Worm (Caenorhabditis elegans) whole organism, L4 larva: Measurements from ENCODE around the gene T20B12.4.

Source experiments
- D1046.2 ChIP-seq: fragments of 200-800 bp; sonication (Bioruptor generic); IDR thresholded peaks from 2 replicates; pipeline ENCODE4 v1.3.6; 2022; ENCODE audit warnings: missing genetic modification characterization, missing compliant biosample characterization
- F44E2.7 ChIP-seq: fragments of 200-800 bp; sonication (Bioruptor generic); IDR thresholded peaks from 2 replicates; pipeline ENCODE4 v2.1.2; 2022; ENCODE audit warnings: missing genetic modification characterization, missing compliant biosample characterization
- T20F7.1 ChIP-seq: fragments of 200-800 bp; sonication (Bioruptor generic); optimal IDR thresholded peaks from 2 replicates; lab custom pipeline; 2018; ENCODE audit warnings: mild to moderate bottlenecking, missing genetic modification characterization, missing compliant biosample characterization
- T26A8.4 ChIP-seq: fragments of 200-800 bp; sonication (Bioruptor generic); IDR thresholded peaks from 2 replicates; pipeline ENCODE4 v1.3.6; 2022; ENCODE audit warnings: missing genetic modification characterization, missing compliant biosample characterization
- Y48G9A.11 ChIP-seq: fragments of 200-800 bp; sonication (Bioruptor generic); IDR thresholded peaks from 2 replicates; pipeline ENCODE4 v1.3.6; 2022; ENCODE audit warnings: missing genetic modification reagents, missing genetic modification characterization, missing compliant biosample characterization
- ZK337.2 ChIP-seq: fragments of 200-800 bp; sonication (Bioruptor generic); IDR thresholded peaks from 2 replicates; pipeline ENCODE4 v1.3.6; 2022; ENCODE audit warnings: missing genetic modification reagents, missing genetic modification characterization, missing compliant biosample characterization
- ceh-20 ChIP-seq: fragments of 200-800 bp; sonication (Bioruptor generic); IDR thresholded peaks from 2 replicates; pipeline ENCODE4 v1.3.6; 2022; ENCODE audit warnings: missing genetic modification reagents, missing genetic modification characterization, missing compliant biosample characterization
- cey-2 ChIP-seq: sonication (generic microtip); optimal IDR thresholded peaks from 3 replicates; lab custom pipeline; 2017; ENCODE audit warnings: missing genetic modification characterization, mild to moderate bottlenecking, missing compliant biosample characterization, antibody characterized with exemption, borderline replicate concordance; ENCODE audit not compliant: insufficient read depth
- ctbp-1 ChIP-seq: fragments of 200-800 bp; sonication (Bioruptor generic); IDR thresholded peaks from 2 replicates; pipeline ENCODE4 v1.3.6; 2022; ENCODE audit warnings: missing genetic modification reagents, missing genetic modification characterization, missing compliant biosample characterization
- daf-12 ChIP-seq: fragments of 150-350 bp; optimal IDR thresholded peaks from 2 replicates; lab custom pipeline; 2014; ENCODE audit warnings: missing biosample characterization, missing genetic modification reagents, missing genetic modification characterization
- daf-16 ChIP-seq, 3 experiments: sonication (generic microtip); optimal IDR thresholded peaks; 2 replicates each; lab custom pipeline; 2016 to 2017; ENCODE audit warnings: missing genetic modification characterization in 3 of 3, missing genetic modification reagents in 3 of 3, mild to moderate bottlenecking in 2 of 3, missing compliant biosample characterization in 2 of 3, missing biosample characterization in 1 of 3, moderate library complexity in 1 of 3
- daf-19 ChIP-seq: fragments of 200-800 bp; sonication (Bioruptor generic); conservative IDR thresholded peaks from 2 replicates; pipeline ENCODE4 v1.3.6; 2022; ENCODE audit warnings: missing genetic modification characterization, missing compliant biosample characterization
- dmd-6 ChIP-seq: fragments of 200-800 bp; sonication (Bioruptor generic); IDR thresholded peaks from 2 replicates; pipeline ENCODE4 v1.3.6; 2022; ENCODE audit warnings: missing genetic modification reagents, missing genetic modification characterization, missing compliant biosample characterization
- dpl-1 ChIP-seq: fragments of 150-350 bp; optimal IDR thresholded peaks from 2 replicates; lab custom pipeline; 2014; ENCODE audit warnings: missing biosample characterization, missing genetic modification reagents, missing genetic modification characterization
- duxl-1 ChIP-seq: sonication (generic microtip); optimal IDR thresholded peaks from 2 replicates; lab custom pipeline; 2016; ENCODE audit warnings: mild to moderate bottlenecking, missing genetic modification characterization, moderate library complexity, missing compliant biosample characterization; ENCODE audit not compliant: poor library complexity
- dve-1 ChIP-seq: sonication (generic microtip); optimal IDR thresholded peaks from 2 replicates; lab custom pipeline; 2017; ENCODE audit warnings: antibody characterized with exemption, mild to moderate bottlenecking, missing genetic modification characterization, missing compliant biosample characterization; ENCODE audit not compliant: insufficient read depth
- egl-43 ChIP-seq: fragments of 200-800 bp; sonication (Bioruptor generic); IDR thresholded peaks from 2 replicates; pipeline ENCODE4 v1.3.6; 2022; ENCODE audit warnings: missing genetic modification reagents, missing genetic modification characterization, missing compliant biosample characterization
- fkh-10 ChIP-seq: fragments of 150-350 bp; optimal IDR thresholded peaks from 2 replicates; lab custom pipeline; 2014; ENCODE audit warnings: missing biosample characterization, missing genetic modification reagents, missing genetic modification characterization
- fos-1 ChIP-seq: fragments of 150-350 bp; optimal IDR thresholded peaks from 2 replicates; lab custom pipeline; 2014; ENCODE audit warnings: missing biosample characterization, missing genetic modification characterization
- hlh-11 ChIP-seq: fragments of 200-800 bp; sonication (Bioruptor generic); optimal IDR thresholded peaks from 2 replicates; lab custom pipeline; 2018; ENCODE audit warnings: mild to moderate bottlenecking, missing genetic modification characterization, missing compliant biosample characterization
- hmg-1.1 ChIP-seq: fragments of 200-800 bp; sonication (Bioruptor generic); IDR thresholded peaks from 2 replicates; pipeline ENCODE4 v1.3.6; 2022; ENCODE audit warnings: missing genetic modification reagents, missing genetic modification characterization, missing compliant biosample characterization
- lim-7 ChIP-seq: fragments of 200-800 bp; sonication (Bioruptor generic); IDR thresholded peaks from 2 replicates; pipeline ENCODE4 v1.3.6; 2022; ENCODE audit warnings: missing genetic modification characterization, missing compliant biosample characterization
- lin-38 ChIP-seq: fragments of 200-800 bp; sonication (Bioruptor generic); IDR thresholded peaks from 2 replicates; pipeline ENCODE4 v1.3.6; 2022; ENCODE audit warnings: missing genetic modification reagents, missing genetic modification characterization, missing compliant biosample characterization
- lir-3 ChIP-seq: sonication (generic microtip); optimal IDR thresholded peaks from 2 replicates; lab custom pipeline; 2016; ENCODE audit warnings: mild to moderate bottlenecking, missing genetic modification characterization, missing compliant biosample characterization
- lsy-2 ChIP-seq, 2 experiments: fragments of 150-350 bp in 1 of 2; sonication (generic microtip) in 1 of 2; optimal IDR thresholded peaks; 2 replicates each; lab custom pipeline; 2014 to 2017; ENCODE audit warnings: missing biosample characterization in 2 of 2, missing genetic modification characterization in 2 of 2
- madf-5 ChIP-seq, 2 experiments: fragments of 200-800 bp; sonication (Bioruptor generic); IDR thresholded peaks; 2 replicates each; pipeline ENCODE4 v1.3.6; 2022; ENCODE audit warnings: missing compliant biosample characterization in 2 of 2, missing genetic modification characterization in 2 of 2
- madf-9 ChIP-seq: fragments of 200-800 bp; sonication (Bioruptor generic); conservative IDR thresholded peaks from 2 replicates; pipeline ENCODE4 v1.3.6; 2022; ENCODE audit warnings: missing genetic modification reagents, missing genetic modification characterization, missing compliant biosample characterization
- mdl-1 ChIP-seq, 2 experiments: fragments of 150-350 bp in 1 of 2; sonication (generic microtip) in 1 of 2; optimal IDR thresholded peaks; 2 replicates each; lab custom pipeline; 2014 to 2017; ENCODE audit warnings: missing biosample characterization in 2 of 2, missing genetic modification characterization in 2 of 2
- mdt-29 ChIP-seq: fragments of 200-800 bp; sonication (Bioruptor generic); IDR thresholded peaks from 2 replicates; pipeline ENCODE4 v1.3.6; 2022; ENCODE audit warnings: missing genetic modification reagents, missing genetic modification characterization, missing compliant biosample characterization
- mes-2 ChIP-seq: sonication (generic microtip); optimal IDR thresholded peaks from 2 replicates; lab custom pipeline; 2016; ENCODE audit warnings: missing genotype, mild to moderate bottlenecking, missing genetic modification characterization, missing compliant biosample characterization; ENCODE audit not compliant: poor library complexity, severe bottlenecking
- mxl-3 ChIP-seq: fragments of 200-800 bp; sonication (Bioruptor generic); optimal IDR thresholded peaks from 2 replicates; lab custom pipeline; 2018; ENCODE audit warnings: mild to moderate bottlenecking, missing genetic modification characterization, missing compliant biosample characterization
- nhr-102 ChIP-seq: sonication (generic microtip); optimal IDR thresholded peaks from 2 replicates; lab custom pipeline; 2016; ENCODE audit warnings: mild to moderate bottlenecking, missing genetic modification characterization, moderate library complexity, missing compliant biosample characterization
- nhr-111 ChIP-seq: fragments of 200-800 bp; sonication (Bioruptor generic); optimal IDR thresholded peaks from 2 replicates; lab custom pipeline; 2018; ENCODE audit warnings: mild to moderate bottlenecking, missing genetic modification characterization, missing compliant biosample characterization
- nhr-25 ChIP-seq: sonication (generic microtip); optimal IDR thresholded peaks from 2 replicates; lab custom pipeline; 2017; ENCODE audit warnings: missing genetic modification characterization, mild to moderate bottlenecking, missing compliant biosample characterization, antibody characterized with exemption, moderate library complexity, borderline replicate concordance; ENCODE audit not compliant: insufficient read depth
- pha-4 ChIP-seq, 2 experiments: fragments of 150-350 bp in 1 of 2; fragments of 200-800 bp in 1 of 2; sonication (Bioruptor generic) in 1 of 2; IDR thresholded peaks in 1 of 2; optimal IDR thresholded peaks in 1 of 2; 2 replicates each; pipeline versions ENCODE4 v1.3.6 to Lab custom; 2014 to 2022; ENCODE audit warnings: missing genetic modification characterization in 2 of 2, missing genetic modification reagents in 2 of 2, missing biosample characterization in 1 of 2, missing compliant biosample characterization in 1 of 2
- php-3 ChIP-seq: fragments of 200-800 bp; sonication (Bioruptor generic); IDR thresholded peaks from 2 replicates; pipeline ENCODE4 v1.3.6; 2022; ENCODE audit warnings: missing genetic modification reagents, missing genetic modification characterization, missing compliant biosample characterization
- saeg-2 ChIP-seq: fragments of 200-800 bp; sonication (Bioruptor generic); IDR thresholded peaks from 2 replicates; pipeline ENCODE4 v1.3.6; 2022; ENCODE audit warnings: missing genetic modification reagents, missing genetic modification characterization, missing compliant biosample characterization
- set-16 ChIP-seq: fragments of 200-800 bp; sonication (Bioruptor generic); IDR thresholded peaks from 2 replicates; pipeline ENCODE4 v1.3.6; 2022; ENCODE audit warnings: missing genetic modification reagents, missing genetic modification characterization, missing compliant biosample characterization
- skn-1 ChIP-seq: fragments of 150-350 bp; optimal IDR thresholded peaks from 2 replicates; lab custom pipeline; 2014; ENCODE audit warnings: missing biosample characterization, missing genetic modification characterization
- tra-1 ChIP-seq: fragments of 200-800 bp; sonication (Bioruptor generic); IDR thresholded peaks from 2 replicates; pipeline ENCODE4 v1.3.6; 2022; ENCODE audit warnings: missing genetic modification reagents, missing genetic modification characterization, missing compliant biosample characterization
- unc-39 ChIP-seq: sonication (generic microtip); optimal IDR thresholded peaks from 2 replicates; lab custom pipeline; 2017; ENCODE audit warnings: missing biosample characterization, missing genetic modification characterization
- zag-1 ChIP-seq: fragments of 150-350 bp; optimal IDR thresholded peaks from 2 replicates; lab custom pipeline; 2014; ENCODE audit warnings: missing biosample characterization, missing genetic modification characterization
- zip-11 ChIP-seq: fragments of 200-800 bp; sonication (Bioruptor generic); IDR thresholded peaks from 2 replicates; pipeline ENCODE4 v1.3.6; 2022; ENCODE audit warnings: missing genetic modification characterization, missing compliant biosample characterization

Gene T20B12.4

ce11 chrIII:7357356-7357755, 10.2 kb upstream of the T20B12.4 start, which contains the start of gene F08F8.10 (continued):
- TF ChIP-seq skn-1 (no peak), daf-19 (GFP tag; lab: Robert Waterston, UW) (0 out of 2 replicates have a peak, but pooled peaks have one; percentile 38), zag-1 (tag; lab: Kevin White, UChicago) (no peak), nhr-102 (tag; lab: Kevin White, UChicago) (no peak), duxl-1 (tag; lab: Kevin White, UChicago) (no peak), tra-1 (no peak), unc-39 (tag; lab: Kevin White, UChicago) (no peak), daf-16 (GFP tag; optimal IDR thresholded peaks at IDR 0.05; lab: Kevin White, UChicago) (no peak), daf-16 (tag; optimal IDR thresholded peaks at IDR 0.05; lab: Kevin White, UChicago) (peak; percentile 19), egl-43 (no peak), daf-12 (tag; lab: Kevin White, UChicago) (no peak), T20F7.1 (GFP tag; lab: Kevin White, UChicago) (peak; percentile 54), mdl-1 (tag; optimal IDR thresholded peaks at IDR 0.05; lab: Kevin White, UChicago) (peak in 1 of 2 experiments; percentile 14), fkh-10 (GFP tag; lab: Kevin White, UChicago) (no peak), saeg-2 (GFP tag; lab: Robert Waterston, UW) (no peak), set-16 (no peak), mdt-29 (no peak), nhr-25 (tag; lab: Kevin White, UChicago) (no peak), php-3 (GFP tag; lab: Robert Waterston, UW) (no peak), F44E2.7 (GFP tag; lab: Robert Waterston, UW) (no peak), ZK337.2 (GFP tag; lab: Robert Waterston, UW) (no peak), nhr-111 (GFP tag; lab: Kevin White, UChicago) (no peak), Y48G9A.11 (GFP tag; lab: Robert Waterston, UW) (no peak), dve-1 (tag; lab: Kevin White, UChicago) (peak; percentile 25), hlh-11 (tag; lab: Kevin White, UChicago) (peak; percentile 4), lsy-2 (tag; optimal IDR thresholded peaks at IDR 0.05; lab: Kevin White, UChicago) (peak in 1 of 2 experiments; percentile 67), D1046.2 (GFP tag; lab: Robert Waterston, UW) (no peak), mxl-3 (GFP tag; lab: Kevin White, UChicago) (no peak), pha-4 (GFP tag; IDR thresholded peaks at IDR 0.05; lab: Robert Waterston, UW) (no peak), pha-4 (tag; optimal IDR thresholded peaks at IDR 0.05; lab: Kevin White, UChicago) (no peak), madf-5 (GFP tag; IDR thresholded peaks at IDR 0.05; lab: Robert Waterston, UW) (no peak), T26A8.4 (GFP tag; lab: Robert Waterston, UW) (no peak), lin-38 (GFP tag; lab: Robert Waterston, UW) (peak; percentile 56), dpl-1 (GFP tag; lab: Kevin White, UChicago) (peak; percentile 62), cey-2 (tag; lab: Kevin White, UChicago) (no peak), lir-3 (no peak), fos-1 (tag; lab: Kevin White, UChicago) (no peak), dmd-6 (GFP tag; lab: Robert Waterston, UW) (no peak), ceh-20 (GFP tag; lab: Robert Waterston, UW) (no peak), mes-2 (tag; lab: Kevin White, UChicago) (peak; percentile 71), lim-7 (GFP tag; lab: Robert Waterston, UW) (no peak), zip-11 (no peak), ctbp-1 (0 out of 2 replicates have a peak, but pooled peaks have one; percentile 15), hmg-1.1 (no peak), madf-9 (GFP tag; lab: Robert Waterston, UW) (no peak)
